Fruit fly (Drosophila melanogaster): ENCODE data around the gene spz4.

spz4 gene

dm6 chr2L:11528129-11528589, 26.6 kb downstream of the spz4 start, which contains the start of gene CG31705 (continued):
- TF ChIP-seq Meics (GFP tag; optimal IDR thresholded peaks at IDR 0.05) = peak; percentile 79
- TF ChIP-seq CG10654 (GFP tag; optimal IDR thresholded peaks at IDR 0.05) = peak; percentile 13
- peak; percentile 61; the same call in 2 of the 3 replicates for TF ChIP-seq row (GFP tag; IDR thresholded peaks at IDR 0.05)
- TF ChIP-seq unpg (GFP tag; optimal IDR thresholded peaks at IDR 0.05) = peak; percentile 52
- no peak for TF ChIP-seq stc (GFP tag; IDR thresholded peaks at IDR 0.05)
- TF ChIP-seq HHEX (GFP tag; optimal IDR thresholded peaks at IDR 0.05) = peak; percentile 30
- no peak for TF ChIP-seq CG31388 (GFP tag; optimal IDR thresholded peaks at IDR 0.05)
- no peak for TF ChIP-seq tna (GFP tag; IDR thresholded peaks at IDR 0.05; ENCODE audit: partially characterized antibody)
- no peak for TF ChIP-seq CG8281 (tag; optimal IDR thresholded peaks at IDR 0.05)
- TF ChIP-seq CG10147 (GFP tag; optimal IDR thresholded peaks at IDR 0.05) = peak; percentile 70
- no peak for TF ChIP-seq CG15601 (tag; optimal IDR thresholded peaks at IDR 0.05)
- TF ChIP-seq CG3163 (GFP tag; optimal IDR thresholded peaks at IDR 0.05) = no peak
- no peak for TF ChIP-seq pzg (GFP tag; optimal IDR thresholded peaks at IDR 0.05)
- TF ChIP-seq zfh1 (GFP tag; IDR thresholded peaks at IDR 0.05) = no peak
- no peak for TF ChIP-seq tup (GFP tag; optimal IDR thresholded peaks at IDR 0.05)
- peak; percentile 50 for TF ChIP-seq Dek (tag; optimal IDR thresholded peaks at IDR 0.05)
- peak; percentile 76 for TF ChIP-seq gem (tag; optimal IDR thresholded peaks at IDR 0.05)
- no peak for TF ChIP-seq sc (optimal IDR thresholded peaks at IDR 0.05)
- no peak for TF ChIP-seq sc (GFP tag; optimal IDR thresholded peaks at IDR 0.05)
- no peak for TF ChIP-seq Nf-YB (GFP tag; optimal IDR thresholded peaks at IDR 0.05)
- TF ChIP-seq HLH3B (GFP tag; IDR thresholded peaks at IDR 0.05) = no peak; the same call in 1 of the 2 replicates
- TF ChIP-seq CG5953 (GFP tag; IDR thresholded peaks at IDR 0.05) = no peak
- no peak for TF ChIP-seq Taf1 (GFP tag; IDR thresholded peaks at IDR 0.05)
- TF ChIP-seq mirr (GFP tag; optimal IDR thresholded peaks at IDR 0.05) = no peak
- no peak for TF ChIP-seq Aef1 (GFP tag; IDR thresholded peaks at IDR 0.05)
- TF ChIP-seq CG10462 (GFP tag; optimal IDR thresholded peaks at IDR 0.05) = no peak
- TF ChIP-seq CG17328 (GFP tag; IDR thresholded peaks at IDR 0.05) = 0 out of 2 replicates have a peak, but pooled peaks have one; percentile 17
- TF ChIP-seq en (GFP tag; optimal IDR thresholded peaks at IDR 0.05) = no peak
- TF ChIP-seq Dp (GFP tag; optimal IDR thresholded peaks at IDR 0.05) = no peak
- TF ChIP-seq CG12104 (GFP tag; optimal IDR thresholded peaks at IDR 0.05) = peak; percentile 50
- TF ChIP-seq dmrt99B (tag; optimal IDR thresholded peaks at IDR 0.05) = peak; percentile 60
- TF ChIP-seq CG18619 (GFP tag; optimal IDR thresholded peaks at IDR 0.05) = peak; percentile 48
- no peak for TF ChIP-seq CG13287 (GFP tag; IDR thresholded peaks at IDR 0.05; ENCODE audit: partially characterized antibody)
- no peak for TF ChIP-seq knrl (GFP tag; IDR thresholded peaks at IDR 0.05; ENCODE audit: partially characterized antibody)
- TF ChIP-seq CG12236 (GFP tag; optimal IDR thresholded peaks at IDR 0.05) = no peak
- TF ChIP-seq Ets97D (GFP tag; optimal IDR thresholded peaks at IDR 0.05) = no peak
- no peak for TF ChIP-seq CG7372 (GFP tag; IDR thresholded peaks at IDR 0.05)
- no peak for TF ChIP-seq CG4617 (GFP tag; optimal IDR thresholded peaks at IDR 0.05; ENCODE audit: borderline replicate concordance)
- TF ChIP-seq dimm (GFP tag; IDR thresholded peaks at IDR 0.05) = no peak
- peak; percentile 30; the same call in 1 of the 2 replicates for TF ChIP-seq sisA (GFP tag; IDR thresholded peaks at IDR 0.05)
- TF ChIP-seq CG1832 (GFP tag; optimal IDR thresholded peaks at IDR 0.05) = no peak
- no peak for TF ChIP-seq CG18262 (tag; optimal IDR thresholded peaks at IDR 0.05)
- TF ChIP-seq CG17385 (GFP tag; optimal IDR thresholded peaks at IDR 0.05) = no peak
- peak; percentile 58 for TF ChIP-seq CG15269 (tag; optimal IDR thresholded peaks at IDR 0.05)
- TF ChIP-seq CoRest (tag; optimal IDR thresholded peaks at IDR 0.05) = peak; percentile 64
- TF ChIP-seq GATAe (GFP tag; conservative IDR thresholded peaks at IDR 0.05) = no peak
- TF ChIP-seq Blimp-1 (GFP tag; optimal IDR thresholded peaks at IDR 0.05) = no peak
- TF ChIP-seq sens (GFP tag) = peak; percentile 63
- TF ChIP-seq NC2β (GFP tag; optimal IDR thresholded peaks at IDR 0.05) = no peak
- no peak for TF ChIP-seq jumu (GFP tag; optimal IDR thresholded peaks at IDR 0.05)
